Worm (Caenorhabditis elegans): ENCODE measurements around the gene dpy-8.

ce11 chrX:5120196-5120595 is 30.1 kb downstream of the dpy-8 start:
- TF ChIP-seq ceh-22 (tag; optimal IDR thresholded peaks at IDR 0.05) (no peak), ceh-19 (GFP tag; optimal IDR thresholded peaks at IDR 0.05) (no peak), elt-2 (tag; optimal IDR thresholded peaks at IDR 0.05) (no peak)
